Fruit fly (Drosophila melanogaster) whole organism, embryonic: ENCODE data around the gene CG1607.

Experiments used
- CG15011 ChIP-seq: fragments of 200-800 bp; sonication (Bioruptor generic); optimal IDR thresholded peaks from 3 replicates; lab custom pipeline; 2018; ENCODE audit warnings: missing biosample characterization, mild to moderate bottlenecking, missing genetic modification characterization
- CG3838 ChIP-seq: fragments of 200-800 bp; sonication (Bioruptor generic); optimal IDR thresholded peaks from 3 replicates; lab custom pipeline; 2016; ENCODE audit warnings: missing biosample characterization, missing genetic modification characterization
- Gsc ChIP-seq: fragments of 200-800 bp; sonication (Bioruptor generic); IDR thresholded peaks from 2 replicates; pipeline ENCODE4 v1.3.6; 2022; ENCODE audit warnings: missing biosample characterization, missing genetic modification characterization
- Kr ChIP-seq: fragments of 200-800 bp; sonication (Bioruptor generic); optimal IDR thresholded peaks from 2 replicates; lab custom pipeline; 2017; ENCODE audit warnings: missing biosample characterization, mild to moderate bottlenecking, missing genetic modification characterization
- Sry-β ChIP-seq: fragments of 200-800 bp; sonication (Bioruptor generic); optimal IDR thresholded peaks from 2 replicates; lab custom pipeline; 2018; ENCODE audit warnings: missing biosample characterization, mild to moderate bottlenecking, missing genetic modification characterization, moderate library complexity
- Stat92E ChIP-seq, 3 experiments: fragments of >200 bp in 2 of 3; fragments of 200-800 bp in 1 of 3; sonication (Bioruptor generic) in 1 of 3; optimal IDR thresholded peaks; 2 replicates each; lab custom pipeline; 2017 to 2019; ENCODE audit warnings: missing biosample characterization in 3 of 3, missing genetic modification characterization in 3 of 3, mild to moderate bottlenecking in 1 of 3, moderate library complexity in 1 of 3
- ewg ChIP-seq: fragments of 200-800 bp; sonication (Bioruptor generic); optimal IDR thresholded peaks from 3 replicates; lab custom pipeline; 2017; ENCODE audit warnings: mild to moderate bottlenecking, missing biosample characterization, missing genetic modification reagents, missing genetic modification characterization
- lab ChIP-seq: fragments of 200-800 bp; sonication (Bioruptor generic); optimal IDR thresholded peaks from 3 replicates; lab custom pipeline; 2017; ENCODE audit warnings: missing biosample characterization, missing genetic modification characterization, mild to moderate bottlenecking, moderate library complexity, missing genetic modification reagents
- luna ChIP-seq: fragments of 200-800 bp; sonication (Bioruptor generic); optimal IDR thresholded peaks from 2 replicates; lab custom pipeline; 2016; ENCODE audit warnings: missing biosample characterization, missing genetic modification characterization
- rib ChIP-seq: fragments of 200-800 bp; sonication (Bioruptor generic); IDR thresholded peaks from 2 replicates; pipeline ENCODE4 v1.3.6; 2022; ENCODE audit warnings: missing biosample characterization, missing genetic modification characterization
- tgo ChIP-seq: fragments of 200-800 bp; sonication (Bioruptor generic); IDR thresholded peaks from 3 replicates; pipeline ENCODE4 v1.3.6; 2022; ENCODE audit warnings: missing biosample characterization, missing genetic modification characterization

DNA sequence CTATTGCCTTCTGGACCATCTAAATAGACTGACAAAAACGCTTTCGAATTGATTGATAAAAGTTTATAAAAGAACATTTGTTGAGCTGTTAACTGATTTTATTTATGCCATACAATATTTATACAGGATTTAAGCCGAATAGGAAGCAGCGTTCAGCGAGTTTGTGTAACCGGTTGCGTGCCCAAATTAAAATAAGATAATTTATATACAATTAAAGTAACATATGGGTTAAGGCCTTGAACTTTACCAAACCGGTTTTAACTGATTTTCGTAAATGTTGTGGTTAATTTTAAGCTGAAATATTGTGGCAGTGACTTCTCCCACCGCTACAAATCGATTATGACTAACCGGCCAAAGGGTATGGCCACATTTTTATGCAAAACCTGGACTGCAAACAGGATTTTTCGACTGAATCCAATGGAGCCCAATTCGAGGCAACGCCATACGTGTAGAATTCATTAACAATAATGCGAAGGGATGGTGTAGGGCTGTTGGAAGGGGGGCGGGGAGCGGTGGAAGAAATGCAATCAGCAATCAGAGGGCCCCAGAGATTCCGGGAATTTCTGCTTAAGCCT lies 27.8 kb downstream of the CG1607 start:
- no peak for TF ChIP-seq Stat92E (GFP tag; optimal IDR thresholded peaks at IDR 0.05; lab: Kevin White, UChicago)
- no peak for TF ChIP-seq Kr (GFP tag; lab: Kevin White, UChicago)
- no peak for TF ChIP-seq Gsc (GFP tag; lab: Robert Waterston, UW)
- no peak for TF ChIP-seq Sry-β
- TF ChIP-seq CG3838 (GFP tag; lab: Kevin White, UChicago), result no peak
- no peak for TF ChIP-seq ewg
- no peak for TF ChIP-seq lab (GFP tag; lab: Kevin White, UChicago)
- no peak for TF ChIP-seq luna
- TF ChIP-seq rib (GFP tag; lab: Robert Waterston, UW), result no peak
- no peak for TF ChIP-seq CG15011 (GFP tag; lab: Kevin White, UChicago)
- TF ChIP-seq tgo, result no peak
